Worm (Caenorhabditis elegans) whole organism, young adult: ENCODE data around the gene Y22D7AL.10.

Experiments
- F33H1.4 ChIP-seq: fragments of 200-800 bp; sonication (Bioruptor generic); IDR thresholded peaks from 2 replicates; pipeline ENCODE4 v1.3.6; 2022; ENCODE audit warnings: missing genetic modification reagents, missing genetic modification characterization, missing compliant biosample characterization
- ama-1 ChIP-seq, 3 experiments: fragments of 150-350 bp in 1 of 3; sonication (generic microtip) in 2 of 3; optimal IDR thresholded peaks; 2 replicates each; lab custom pipeline; 2014 to 2018; ENCODE audit warnings: missing biosample characterization in 2 of 3, missing genetic modification characterization in 2 of 3, missing genetic modification reagents in 2 of 3
- athp-1 ChIP-seq: sonication (generic microtip); optimal IDR thresholded peaks from 2 replicates; lab custom pipeline; 2017; ENCODE audit warnings: mild to moderate bottlenecking, missing genetic modification characterization, missing compliant biosample characterization
- ceh-100 ChIP-seq: fragments of 200-800 bp; sonication (Bioruptor generic); IDR thresholded peaks from 2 replicates; pipeline ENCODE4 v1.3.6; 2022; ENCODE audit warnings: missing genetic modification reagents, missing genetic modification characterization, missing compliant biosample characterization
- die-1 ChIP-seq: sonication (generic microtip); optimal IDR thresholded peaks from 2 replicates; lab custom pipeline; 2016; ENCODE audit warnings: missing genotype, mild to moderate bottlenecking, missing genetic modification characterization, missing compliant biosample characterization
- hsf-1 ChIP-seq: fragments of 200-800 bp; sonication (Bioruptor generic); IDR thresholded peaks from 2 replicates; pipeline ENCODE4 v1.3.6; 2022; ENCODE audit warnings: missing genetic modification reagents, missing genetic modification characterization, missing compliant biosample characterization
- lir-1 ChIP-seq: fragments of 200-800 bp; sonication (Bioruptor generic); conservative IDR thresholded peaks from 2 replicates; pipeline ENCODE4 v1.3.6; 2022; ENCODE audit warnings: missing genetic modification reagents, missing genetic modification characterization, missing compliant biosample characterization
- madf-8 ChIP-seq: fragments of 200-800 bp; sonication (Bioruptor generic); conservative IDR thresholded peaks from 2 replicates; pipeline ENCODE4 v1.3.6; 2022; ENCODE audit warnings: missing genetic modification reagents, missing genetic modification characterization, missing compliant biosample characterization
- snpc-4 ChIP-seq, 5 experiments: fragments of 150-350 bp in 1 of 5; sonication (generic microtip) in 4 of 5; optimal IDR thresholded peaks; 2 replicates each; lab custom pipeline; 2014 to 2018; ENCODE audit warnings: missing genetic modification characterization in 5 of 5, missing biosample characterization in 3 of 5, antibody characterized with exemption in 2 of 5, mild to moderate bottlenecking in 2 of 5, missing compliant biosample characterization in 2 of 5, missing genotype in 2 of 5, moderate library complexity in 2 of 5, missing genetic modification reagents in 1 of 5
- unc-62 ChIP-seq: fragments of 150-350 bp; optimal IDR thresholded peaks from 2 replicates; lab custom pipeline; 2014; ENCODE audit warnings: missing biosample characterization, missing genetic modification reagents, missing genetic modification characterization

DNA sequence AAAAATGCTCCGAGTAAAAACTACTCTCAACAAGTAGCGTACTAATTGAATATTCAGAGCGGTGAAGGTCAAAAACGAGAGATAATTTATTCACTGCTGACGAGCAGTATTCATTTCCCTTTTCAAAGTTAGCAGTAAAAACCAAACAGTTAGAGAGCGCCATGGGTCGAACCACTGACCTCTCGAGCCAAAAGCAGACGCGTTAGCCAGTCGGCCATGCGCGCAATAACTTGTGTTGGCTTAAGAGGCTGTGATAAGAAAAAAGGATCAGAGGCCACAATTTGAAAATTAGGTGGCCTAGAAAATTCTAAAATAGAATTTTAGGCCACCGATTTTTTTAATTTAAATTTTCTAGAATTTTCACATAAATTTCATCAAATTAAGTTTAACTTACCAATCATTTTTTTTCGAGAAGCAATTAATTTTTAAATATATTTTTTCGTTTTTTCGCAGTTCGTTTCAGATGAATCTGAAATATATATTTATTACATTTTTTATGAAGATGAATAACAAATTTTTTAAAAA lies 18.0 kb downstream of the Y22D7AL.10 start, which contains the start of gene sms-3:
- TF ChIP-seq ama-1 (optimal IDR thresholded peaks at IDR 0.05; lab: Kevin White, UChicago) (no peak), ama-1 (GFP tag; optimal IDR thresholded peaks at IDR 0.05; lab: Kevin White, UChicago) (peak; percentile 41 to 72), snpc-4 (GFP tag; optimal IDR thresholded peaks at IDR 0.05; lab: Kevin White, UChicago) (peak; percentile 50), snpc-4 (tag; optimal IDR thresholded peaks at IDR 0.05; lab: Kevin White, UChicago) (peak in 1 of 4 experiments; percentile 13), athp-1 (tag; lab: Kevin White, UChicago) (peak; percentile 83), unc-62 (GFP tag; lab: Kevin White, UChicago) (no peak), F33H1.4 (GFP tag; lab: Robert Waterston, UW) (no peak), hsf-1 (peak; percentile 30; the same call in 1 of the 2 replicates), madf-8 (GFP tag; lab: Robert Waterston, UW) (no peak), die-1 (tag; lab: Kevin White, UChicago) (peak; percentile 85), lir-1 (GFP tag; lab: Robert Waterston, UW) (peak; percentile 16; the same call in 1 of the 2 replicates), ceh-100 (GFP tag; lab: Robert Waterston, UW) (no peak)
